Worm (Caenorhabditis elegans) whole organism, midembryonic: ENCODE measurements around the gene acl-3.

ENCODE experiments used
- T22C8.4 ChIP-seq: fragments of 200-800 bp; sonication (Bioruptor generic); IDR thresholded peaks from 2 replicates; pipeline ENCODE4 v1.3.6; 2022; ENCODE audit warnings: missing genetic modification characterization, missing compliant biosample characterization
- cog-1 ChIP-seq: sonication (generic microtip); optimal IDR thresholded peaks from 2 replicates; lab custom pipeline; 2016; ENCODE audit warnings: missing genetic modification characterization, missing compliant biosample characterization
- flt-1 ChIP-seq: fragments of 200-800 bp; sonication (Bioruptor generic); IDR thresholded peaks from 2 replicates; pipeline ENCODE4 v1.3.6; 2022; ENCODE audit warnings: missing genetic modification characterization, missing compliant biosample characterization
- klf-2 ChIP-seq: fragments of 200-800 bp; sonication (Bioruptor generic); conservative IDR thresholded peaks from 2 replicates; pipeline ENCODE4 v1.3.6; 2022; ENCODE audit warnings: missing genetic modification reagents, missing genetic modification characterization, missing compliant biosample characterization
- med-1 ChIP-seq: sonication (generic microtip); optimal IDR thresholded peaks from 2 replicates; lab custom pipeline; 2017; ENCODE audit warnings: missing genetic modification characterization, mild to moderate bottlenecking, missing compliant biosample characterization, antibody characterized with exemption, missing genetic modification reagents; ENCODE audit not compliant: insufficient read depth
- ref-1 ChIP-seq: fragments of 200-800 bp; sonication (Bioruptor generic); conservative IDR thresholded peaks from 2 replicates; pipeline ENCODE4 v1.3.6; 2022; ENCODE audit warnings: missing genetic modification reagents, missing genetic modification characterization, missing compliant biosample characterization
- tab-1 ChIP-seq: fragments of 200-800 bp; sonication (Bioruptor generic); IDR thresholded peaks from 2 replicates; pipeline ENCODE4 v1.3.6; 2022; ENCODE audit warnings: missing genetic modification characterization, missing compliant biosample characterization
- ztf-23 ChIP-seq: fragments of 200-800 bp; sonication (Bioruptor generic); IDR thresholded peaks from 2 replicates; pipeline ENCODE4 v1.3.6; 2022; ENCODE audit warnings: missing genetic modification reagents, missing genetic modification characterization, missing compliant biosample characterization
- ztf-29 ChIP-seq: fragments of 200-800 bp; sonication (Bioruptor generic); IDR thresholded peaks from 2 replicates; pipeline ENCODE4 v1.3.6; 2022; ENCODE audit warnings: missing genetic modification reagents, missing genetic modification characterization, missing compliant biosample characterization

The acl-3 gene

DNA sequence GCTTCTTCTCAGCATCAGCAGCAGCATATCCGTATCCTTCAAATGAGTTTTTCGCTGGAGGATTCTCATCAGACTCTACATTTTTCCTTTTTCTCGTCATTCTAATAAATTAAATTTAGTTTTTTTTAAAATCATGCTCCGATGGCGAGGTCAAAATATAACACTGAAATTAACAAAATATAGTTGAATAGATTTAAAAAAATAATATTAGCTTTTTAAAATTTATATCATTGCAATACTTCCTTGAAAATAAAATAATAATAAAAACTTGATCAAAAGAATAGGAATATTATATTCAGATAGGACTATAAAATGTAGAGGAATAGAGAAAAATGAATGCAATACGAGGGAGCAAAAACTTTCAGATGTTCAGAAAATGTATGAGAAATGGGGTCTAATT, 36.2 kb upstream of the acl-3 start, which contains the start of gene ZK792.5:
ZK792.5 (minus strand) TSS at position 101 of the 400 bp plus-strand sequence.
- no peak for TF ChIP-seq cog-1 (tag; lab: Kevin White, UChicago)
- TF ChIP-seq ztf-23: no peak
- no peak for TF ChIP-seq tab-1 (GFP tag; lab: Robert Waterston, UW)
- TF ChIP-seq klf-2 (GFP tag; lab: Robert Waterston, UW): no peak
- no peak for TF ChIP-seq T22C8.4
- TF ChIP-seq ztf-29 (GFP tag; lab: Robert Waterston, UW): no peak
- no peak for TF ChIP-seq ref-1 (GFP tag; lab: Robert Waterston, UW)
- no peak for TF ChIP-seq med-1
- no peak for TF ChIP-seq flt-1 (GFP tag; lab: Robert Waterston, UW)

DNA sequence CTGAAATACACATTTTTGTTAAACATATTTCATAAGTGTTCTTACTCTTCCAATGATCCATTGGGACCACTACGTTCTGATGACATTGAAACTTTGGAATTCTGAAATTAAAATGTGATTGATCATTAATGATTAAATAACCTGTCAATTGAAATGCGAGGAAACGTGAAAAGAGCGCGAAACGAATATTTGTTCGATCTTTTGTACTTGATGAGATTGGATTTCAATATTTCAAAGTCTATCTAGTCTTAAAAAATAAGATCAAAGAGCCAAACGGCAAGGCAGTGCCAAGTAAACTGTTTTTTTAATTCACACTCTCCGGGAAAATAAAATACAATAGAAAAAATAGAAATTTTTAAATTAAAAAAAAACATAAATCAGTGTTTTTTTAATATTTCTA, 30.1 kb upstream of the acl-3 start, which contains the start of gene ZK792.4:
ZK792.4 (minus strand) TSS at position 101 of the 400 bp plus-strand sequence.
- TF ChIP-seq klf-2 (GFP tag; lab: Robert Waterston, UW) (no peak), cog-1 (tag; lab: Kevin White, UChicago) (no peak), tab-1 (GFP tag; lab: Robert Waterston, UW) (no peak), ref-1 (GFP tag; lab: Robert Waterston, UW) (no peak), flt-1 (GFP tag; lab: Robert Waterston, UW) (no peak), med-1 (no peak), ztf-29 (GFP tag; lab: Robert Waterston, UW) (no peak), ztf-23 (no peak), T22C8.4 (no peak)

DNA sequence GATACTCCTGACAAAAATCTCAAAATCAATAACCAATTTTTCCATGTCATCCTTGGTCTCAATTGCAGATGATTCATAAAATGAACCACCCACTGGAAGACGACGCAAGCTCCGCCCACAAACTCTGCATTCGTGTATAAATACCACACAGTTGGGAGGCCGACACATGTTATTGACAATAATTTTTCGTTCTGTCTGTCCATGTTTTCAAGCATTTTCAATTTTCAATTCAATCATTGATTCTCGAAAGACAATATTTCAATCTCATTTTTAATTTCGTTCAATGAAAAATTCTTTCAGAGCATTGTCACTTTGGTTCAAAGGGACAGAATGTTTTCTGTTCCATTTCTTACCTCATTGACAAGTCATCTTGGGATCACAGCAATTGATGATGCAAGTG, 24.2 kb upstream of the acl-3 start, which contains the start of gene inx-9:
inx-9 (plus strand) TSS at position 301 of the 400 bp plus-strand sequence.
- TF ChIP-seq ztf-23 (no peak), med-1 (no peak), klf-2 (GFP tag; lab: Robert Waterston, UW) (no peak), T22C8.4 (no peak), tab-1 (GFP tag; lab: Robert Waterston, UW) (no peak), ref-1 (GFP tag; lab: Robert Waterston, UW) (no peak), flt-1 (GFP tag; lab: Robert Waterston, UW) (no peak), ztf-29 (GFP tag; lab: Robert Waterston, UW) (no peak), cog-1 (tag; lab: Kevin White, UChicago) (no peak)

DNA sequence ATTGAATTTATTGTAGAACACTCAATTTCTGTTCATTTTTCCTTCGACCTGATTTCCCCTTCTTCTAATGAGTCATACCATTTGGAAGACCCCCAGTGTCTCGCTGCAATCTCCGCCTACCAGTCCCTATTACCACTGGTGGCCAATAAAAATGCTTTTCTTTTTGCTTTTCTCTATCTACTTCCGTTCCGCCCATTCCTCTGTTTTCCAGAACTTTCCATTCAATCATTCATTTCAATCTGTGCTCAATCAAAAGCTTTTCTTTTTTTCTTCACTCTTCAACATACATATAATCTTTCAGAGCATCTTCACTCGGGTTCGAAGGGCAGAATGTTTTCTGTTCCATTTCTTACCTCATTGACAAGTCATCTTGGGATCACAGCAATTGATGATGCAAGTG, 21.7 kb upstream of the acl-3 start, which contains the start of gene inx-8:
inx-8 (plus strand) TSS at position 301 of the 400 bp plus-strand sequence.
- TF ChIP-seq ztf-29 (GFP tag; lab: Robert Waterston, UW): no peak
- no peak for TF ChIP-seq klf-2 (GFP tag; lab: Robert Waterston, UW)
- no peak for TF ChIP-seq T22C8.4
- no peak for TF ChIP-seq flt-1 (GFP tag; lab: Robert Waterston, UW)
- TF ChIP-seq med-1: no peak
- no peak for TF ChIP-seq tab-1 (GFP tag; lab: Robert Waterston, UW)
- no peak for TF ChIP-seq ref-1 (GFP tag; lab: Robert Waterston, UW)
- no peak for TF ChIP-seq ztf-23
- no peak for TF ChIP-seq cog-1 (tag; lab: Kevin White, UChicago)

DNA sequence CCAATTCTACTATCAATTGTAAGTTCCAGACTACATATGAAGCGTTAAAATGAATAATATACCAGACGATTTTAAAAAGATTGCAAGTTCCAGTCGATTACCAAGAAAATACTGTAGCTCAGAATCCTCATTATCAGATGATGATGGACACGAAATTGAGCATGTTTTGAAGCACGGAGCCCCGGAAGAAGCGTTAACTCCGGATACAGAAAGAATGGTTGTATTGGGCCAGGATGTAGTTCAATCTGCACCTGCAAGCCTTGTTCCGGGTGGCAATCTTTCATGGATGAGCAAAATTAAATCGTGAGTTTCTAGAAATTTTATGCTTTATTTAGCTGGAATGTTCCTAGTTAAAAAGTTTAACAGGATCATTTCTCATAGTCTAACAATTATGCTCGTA, 16.2 kb upstream of the acl-3 start, which contains the start of gene atg-4.2:
atg-4.2 (plus strand) TSS at position 24 of the 400 bp plus-strand sequence.
- TF ChIP-seq T22C8.4: no peak
- no peak for TF ChIP-seq cog-1 (tag; lab: Kevin White, UChicago)

DNA sequence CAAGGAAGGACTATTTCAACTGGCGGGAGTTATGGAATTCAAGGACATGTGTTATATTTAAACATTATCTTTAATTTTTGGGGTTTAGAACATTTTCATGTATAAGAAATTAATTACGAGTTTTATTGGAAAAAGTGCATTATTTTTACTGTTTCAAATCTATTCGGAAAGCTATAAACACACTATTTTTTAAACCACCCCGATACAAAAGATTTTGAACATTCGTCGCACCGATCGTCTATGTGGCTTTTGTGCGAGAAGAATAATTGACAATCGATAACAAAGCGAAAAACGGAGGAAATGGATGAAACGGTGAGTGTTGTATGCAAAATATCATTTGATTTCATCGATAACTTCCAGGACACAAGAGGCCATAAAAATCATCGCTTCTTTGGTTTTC, 13.2 kb upstream of the acl-3 start, which contains the start of gene ZK809.9:
ZK809.9 (plus strand) TSS at position 301 of the 400 bp plus-strand sequence.
- TF ChIP-seq tab-1 (GFP tag; lab: Robert Waterston, UW) (no peak), ztf-23 (no peak), ref-1 (GFP tag; lab: Robert Waterston, UW) (no peak), flt-1 (GFP tag; lab: Robert Waterston, UW) (no peak), T22C8.4 (no peak), med-1 (no peak), ztf-29 (GFP tag; lab: Robert Waterston, UW) (no peak), cog-1 (tag; lab: Kevin White, UChicago) (no peak), klf-2 (GFP tag; lab: Robert Waterston, UW) (no peak)

DNA sequence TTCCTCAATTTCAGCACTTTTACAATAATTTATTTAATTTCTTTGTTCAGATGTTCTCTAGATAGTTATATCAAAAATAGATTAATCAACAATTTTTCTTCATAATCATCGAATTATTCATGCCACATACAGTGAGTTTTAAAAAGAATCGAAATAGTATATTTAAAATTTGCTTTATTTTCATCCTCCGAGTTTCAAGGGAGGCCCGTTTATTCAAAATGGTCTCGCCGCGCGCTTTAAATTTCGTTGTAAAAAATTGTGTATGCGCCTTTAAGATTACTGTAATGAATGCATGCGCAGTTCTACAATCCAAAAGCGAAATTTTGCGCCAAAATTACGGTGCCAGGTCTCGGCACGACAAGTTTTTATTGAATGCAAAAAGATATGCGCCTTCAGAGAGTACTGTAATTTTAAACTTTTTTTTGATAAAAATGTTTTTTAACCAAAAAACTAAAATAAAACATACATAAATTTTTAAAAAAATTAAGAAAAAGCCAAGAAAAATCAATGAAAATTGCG, 8.0 kb upstream of the acl-3 start, which contains the start of gene ZK792.1:
ZK792.1 (plus strand) TSS at position 51 of the 519 bp plus-strand sequence.
- TF ChIP-seq ztf-23 (no peak), T22C8.4 (no peak), med-1 (no peak), flt-1 (GFP tag; lab: Robert Waterston, UW) (no peak), klf-2 (GFP tag; lab: Robert Waterston, UW) (no peak), cog-1 (tag; lab: Kevin White, UChicago) (no peak), ztf-29 (GFP tag; lab: Robert Waterston, UW) (no peak), ref-1 (GFP tag; lab: Robert Waterston, UW) (no peak), tab-1 (GFP tag; lab: Robert Waterston, UW) (no peak)

DNA sequence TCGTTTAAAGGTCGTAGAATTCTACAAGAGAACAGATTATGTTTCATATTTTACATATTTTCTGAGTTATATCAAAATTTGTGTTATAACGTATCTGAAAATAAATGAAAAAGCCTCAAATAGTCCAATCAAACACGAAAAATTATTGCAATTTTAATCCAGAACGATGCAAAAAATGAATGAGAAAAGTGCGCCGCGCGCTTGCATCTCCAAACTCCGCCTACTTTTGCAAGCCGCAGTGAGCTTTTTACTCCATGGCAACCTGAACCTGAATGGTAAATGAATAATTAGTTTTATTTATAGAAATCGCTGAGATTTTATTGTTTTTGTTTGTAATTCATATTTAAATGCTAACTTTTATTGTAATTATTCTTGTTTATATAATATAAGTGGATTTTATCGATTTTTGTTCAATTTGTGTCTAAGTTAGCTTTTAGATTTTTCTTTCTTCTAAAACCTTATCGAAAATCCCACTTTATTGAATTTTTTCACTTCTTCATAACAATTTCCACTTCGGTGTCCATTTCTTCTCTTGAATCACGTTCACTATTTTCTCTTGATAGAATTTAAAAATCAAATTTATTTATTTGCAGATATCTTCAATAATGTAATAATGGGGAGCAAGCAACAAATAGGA, 4.4 kb upstream of the acl-3 start, which contains the start of gene ZK809.5:
ZK809.5 (plus strand) TSS at position 587 of the 637 bp plus-strand sequence.
- TF ChIP-seq klf-2 (GFP tag; lab: Robert Waterston, UW): no peak
- no peak for TF ChIP-seq tab-1 (GFP tag; lab: Robert Waterston, UW)
- no peak for TF ChIP-seq ztf-29 (GFP tag; lab: Robert Waterston, UW)
- TF ChIP-seq cog-1 (tag; lab: Kevin White, UChicago): no peak
- TF ChIP-seq T22C8.4: no peak
- no peak for TF ChIP-seq flt-1 (GFP tag; lab: Robert Waterston, UW)
- no peak for TF ChIP-seq med-1
- no peak for TF ChIP-seq ztf-23
- TF ChIP-seq ref-1 (GFP tag; lab: Robert Waterston, UW): no peak

DNA sequence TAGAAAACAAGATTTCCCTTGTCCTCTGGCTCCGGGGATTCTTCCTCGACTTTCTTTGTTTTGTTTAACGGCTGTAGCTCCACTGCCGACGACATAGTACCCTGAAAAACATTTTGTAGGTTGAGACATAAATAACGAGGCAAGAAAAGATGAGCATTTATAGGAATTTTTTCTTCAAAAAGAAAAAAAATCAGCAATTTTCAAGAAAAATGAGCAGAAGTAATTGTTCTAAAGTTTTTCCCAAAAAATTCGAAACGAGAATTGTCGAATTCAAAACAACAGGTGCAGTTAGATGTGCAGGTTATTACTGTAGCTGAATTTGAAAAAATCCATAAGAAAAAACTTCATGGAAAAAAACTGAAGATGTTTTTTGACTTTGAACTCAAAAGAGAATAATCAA, 3.5 kb upstream of the acl-3 start, which contains the start of gene ent-1:
ent-1 (minus strand) TSS at position 101 of the 400 bp plus-strand sequence.
- TF ChIP-seq cog-1 (tag; lab: Kevin White, UChicago): no peak
- TF ChIP-seq ztf-29 (GFP tag; lab: Robert Waterston, UW): no peak
- no peak for TF ChIP-seq med-1
- no peak for TF ChIP-seq T22C8.4
- no peak for TF ChIP-seq flt-1 (GFP tag; lab: Robert Waterston, UW)
- no peak for TF ChIP-seq klf-2 (GFP tag; lab: Robert Waterston, UW)
- no peak for TF ChIP-seq ztf-23
- no peak for TF ChIP-seq ref-1 (GFP tag; lab: Robert Waterston, UW)
- TF ChIP-seq tab-1 (GFP tag; lab: Robert Waterston, UW): no peak
